Fruit fly (Drosophila melanogaster) whole organism, wandering third instar larva: ENCODE results near the gene CG9107.

Experiments used
- Abd-B ChIP-seq: fragments of >200 bp; optimal IDR thresholded peaks from 2 replicates; lab custom pipeline; 2017; ENCODE audit warnings: missing biosample characterization, missing genetic modification characterization
- CG32264 ChIP-seq: fragments of 200-800 bp; sonication (Bioruptor generic); optimal IDR thresholded peaks from 2 replicates; lab custom pipeline; 2016; ENCODE audit warnings: missing biosample characterization, missing genetic modification characterization
- CG9705 ChIP-seq: fragments of 200-800 bp; sonication (Bioruptor generic); optimal IDR thresholded peaks from 2 replicates; lab custom pipeline; 2018; ENCODE audit warnings: missing biosample characterization, mild to moderate bottlenecking, missing genetic modification characterization
- CrebA ChIP-seq: fragments of 200-800 bp; sonication (Bioruptor generic); optimal IDR thresholded peaks from 2 replicates; lab custom pipeline; 2016; ENCODE audit warnings: missing biosample characterization, mild to moderate bottlenecking, missing genetic modification characterization, borderline replicate concordance
- Dfd ChIP-seq: fragments of >200 bp; optimal IDR thresholded peaks from 2 replicates; lab custom pipeline; 2017; ENCODE audit warnings: missing biosample characterization, missing genetic modification characterization
- Dif ChIP-seq: fragments of 200-275, 200-300 bp; sonication (Bioruptor generic); optimal IDR thresholded peaks from 2 replicates; lab custom pipeline; 2018; ENCODE audit warnings: missing biosample characterization, missing genetic modification characterization; ENCODE audit not compliant: partially characterized antibody
- GATAd ChIP-seq: sonication (Bioruptor generic); optimal IDR thresholded peaks from 2 replicates; lab custom pipeline; 2016; ENCODE audit warnings: missing biosample characterization, missing genetic modification characterization
- HLH106 ChIP-seq: fragments of 200-800 bp; optimal IDR thresholded peaks from 3 replicates; lab custom pipeline; 2019; ENCODE audit warnings: missing biosample characterization, mild to moderate bottlenecking, missing genetic modification characterization, moderate library complexity
- Hnf4 ChIP-seq: fragments of 200-800 bp; sonication (Bioruptor generic); optimal IDR thresholded peaks from 2 replicates; lab custom pipeline; 2016; ENCODE audit warnings: missing biosample characterization, mild to moderate bottlenecking, missing genetic modification characterization
- Hr78 ChIP-seq: fragments of >200 bp; optimal IDR thresholded peaks from 2 replicates; lab custom pipeline; 2017; ENCODE audit warnings: missing biosample characterization, missing genetic modification characterization
- Hr83 ChIP-seq: fragments of 200-300 bp; sonication (Bioruptor generic); optimal IDR thresholded peaks from 2 replicates; lab custom pipeline; 2016; ENCODE audit warnings: missing biosample characterization, mild to moderate bottlenecking, missing genetic modification characterization, moderate library complexity; ENCODE audit not compliant: poor library complexity, severe bottlenecking
- Jra ChIP-seq: sonication (Bioruptor generic); optimal IDR thresholded peaks from 2 replicates; lab custom pipeline; 2016; ENCODE audit warnings: missing biosample characterization, missing genetic modification characterization
- Mio ChIP-seq: sonication (Bioruptor generic); optimal IDR thresholded peaks from 2 replicates; lab custom pipeline; 2016; ENCODE audit warnings: missing biosample characterization, missing genetic modification characterization
- Myc ChIP-seq: fragments of >200 bp; optimal IDR thresholded peaks from 2 replicates; lab custom pipeline; 2017
- N ChIP-seq: fragments of >200 bp; optimal IDR thresholded peaks from 2 replicates; lab custom pipeline; 2018; ENCODE audit warnings: missing biosample characterization, missing external identifiers, missing genetic modification characterization
- OdsH ChIP-seq: fragments of 200-800 bp; sonication (Bioruptor generic); optimal IDR thresholded peaks from 2 replicates; lab custom pipeline; 2016; ENCODE audit warnings: missing biosample characterization, mild to moderate bottlenecking, missing genetic modification characterization
- Rel ChIP-seq, 2 experiments: fragments of 200-800 bp; sonication (Bioruptor generic) in 1 of 2; optimal IDR thresholded peaks; 2 replicates in 1 of 2; 3 replicates in 1 of 2; lab custom pipeline; 2016 to 2019; ENCODE audit warnings: mild to moderate bottlenecking in 2 of 2, missing biosample characterization in 2 of 2, missing genetic modification characterization in 2 of 2, moderate library complexity in 1 of 2
- Sp1 ChIP-seq: fragments of 200-800 bp; sonication (Bioruptor generic); optimal IDR thresholded peaks from 3 replicates; lab custom pipeline; 2019; ENCODE audit warnings: missing biosample characterization, mild to moderate bottlenecking, missing genetic modification characterization, moderate library complexity
- Vsx2 ChIP-seq: fragments of 200-300, 225-300 bp; sonication (Bioruptor generic); optimal IDR thresholded peaks from 2 replicates; lab custom pipeline; 2018; ENCODE audit warnings: missing biosample characterization, missing genetic modification characterization; ENCODE audit not compliant: partially characterized antibody
- br ChIP-seq: fragments of 200-800 bp; sonication (Bioruptor generic); optimal IDR thresholded peaks from 2 replicates; lab custom pipeline; 2016; ENCODE audit warnings: missing biosample characterization, missing genetic modification characterization
- brk ChIP-seq: fragments of 200-800 bp; sonication (Bioruptor generic); optimal IDR thresholded peaks from 2 replicates; lab custom pipeline; 2016; ENCODE audit warnings: missing biosample characterization, mild to moderate bottlenecking, missing genetic modification characterization
- dl ChIP-seq, 2 experiments: fragments of 175-275, 200-275 bp in 1 of 2; fragments of 200-275 bp in 1 of 2; sonication (Bioruptor generic); optimal IDR thresholded peaks; lab custom pipeline; 2018; ENCODE audit warnings: mild to moderate bottlenecking in 2 of 2, missing biosample characterization in 2 of 2, missing genetic modification characterization in 2 of 2, moderate library complexity in 2 of 2; ENCODE audit not compliant: partially characterized antibody in 2 of 2, insufficient read depth in 1 of 2
- dmrt93B ChIP-seq: fragments of 200-800 bp; sonication (Bioruptor generic); optimal IDR thresholded peaks from 2 replicates; lab custom pipeline; 2018; ENCODE audit warnings: missing biosample characterization, mild to moderate bottlenecking, missing genetic modification characterization
- dsf ChIP-seq: sonication (Bioruptor generic); optimal IDR thresholded peaks from 2 replicates; lab custom pipeline; 2016; ENCODE audit warnings: missing biosample characterization, missing genetic modification characterization, borderline replicate concordance
- ey ChIP-seq: fragments of 200-800 bp; sonication (Bioruptor generic); optimal IDR thresholded peaks from 2 replicates; lab custom pipeline; 2016; ENCODE audit warnings: missing biosample characterization, missing genetic modification characterization
- foxo ChIP-seq, 2 experiments: fragments of 200-800 bp; sonication (Bioruptor generic); optimal IDR thresholded peaks; 2 replicates in 1 of 2; 3 replicates in 1 of 2; lab custom pipeline; 2016 to 2017; ENCODE audit warnings: missing biosample characterization in 2 of 2, missing genetic modification characterization in 2 of 2
- fru ChIP-seq: fragments of 200-800 bp; sonication (Bioruptor generic); optimal IDR thresholded peaks from 3 replicates; lab custom pipeline; 2016; ENCODE audit warnings: missing biosample characterization, mild to moderate bottlenecking, missing genetic modification characterization
- h ChIP-seq: fragments of 200-800 bp; sonication (Bioruptor generic); optimal IDR thresholded peaks from 3 replicates; lab custom pipeline; 2016; ENCODE audit warnings: missing biosample characterization, mild to moderate bottlenecking, missing genetic modification characterization
- jim ChIP-seq: fragments of 175-275, 200-325 bp; sonication (Bioruptor generic); optimal IDR thresholded peaks from 2 replicates; lab custom pipeline; 2016; ENCODE audit warnings: missing biosample characterization, mild to moderate bottlenecking, missing genetic modification characterization
- lola ChIP-seq: fragments of >200 bp; optimal IDR thresholded peaks from 2 replicates; lab custom pipeline; 2017; ENCODE audit warnings: missing biosample characterization, missing genetic modification characterization
- pan ChIP-seq: fragments of >200 bp; optimal IDR thresholded peaks from 2 replicates; lab custom pipeline; 2017
- psq ChIP-seq: fragments of 200-800 bp; sonication (Bioruptor generic); optimal IDR thresholded peaks from 3 replicates; lab custom pipeline; 2017; ENCODE audit warnings: missing biosample characterization, mild to moderate bottlenecking, missing genetic modification characterization, moderate library complexity
- rgr ChIP-seq: fragments of 200-800 bp; sonication (Bioruptor generic); optimal IDR thresholded peaks from 3 replicates; lab custom pipeline; 2016; ENCODE audit warnings: missing biosample characterization, mild to moderate bottlenecking, missing genetic modification characterization
- sage ChIP-seq: fragments of 200-800 bp; sonication (Bioruptor generic); optimal IDR thresholded peaks from 2 replicates; lab custom pipeline; 2016; ENCODE audit warnings: missing biosample characterization, mild to moderate bottlenecking, missing genetic modification characterization
- sv ChIP-seq: fragments of 200-800 bp; sonication (Bioruptor generic); optimal IDR thresholded peaks from 3 replicates; lab custom pipeline; 2016; ENCODE audit warnings: missing biosample characterization, missing genetic modification characterization
- tai ChIP-seq: sonication (Bioruptor generic); optimal IDR thresholded peaks from 2 replicates; lab custom pipeline; 2016; ENCODE audit warnings: missing biosample characterization, missing genetic modification characterization
- usp ChIP-seq: fragments of >200 bp; optimal IDR thresholded peaks from 2 replicates; lab custom pipeline; 2017; ENCODE audit warnings: missing biosample characterization, missing genetic modification characterization
- woc ChIP-seq: sonication (Bioruptor generic); optimal IDR thresholded peaks from 2 replicates; lab custom pipeline; 2016; ENCODE audit warnings: missing biosample characterization, mild to moderate bottlenecking, missing genetic modification characterization

The CG9107 gene

DNA sequence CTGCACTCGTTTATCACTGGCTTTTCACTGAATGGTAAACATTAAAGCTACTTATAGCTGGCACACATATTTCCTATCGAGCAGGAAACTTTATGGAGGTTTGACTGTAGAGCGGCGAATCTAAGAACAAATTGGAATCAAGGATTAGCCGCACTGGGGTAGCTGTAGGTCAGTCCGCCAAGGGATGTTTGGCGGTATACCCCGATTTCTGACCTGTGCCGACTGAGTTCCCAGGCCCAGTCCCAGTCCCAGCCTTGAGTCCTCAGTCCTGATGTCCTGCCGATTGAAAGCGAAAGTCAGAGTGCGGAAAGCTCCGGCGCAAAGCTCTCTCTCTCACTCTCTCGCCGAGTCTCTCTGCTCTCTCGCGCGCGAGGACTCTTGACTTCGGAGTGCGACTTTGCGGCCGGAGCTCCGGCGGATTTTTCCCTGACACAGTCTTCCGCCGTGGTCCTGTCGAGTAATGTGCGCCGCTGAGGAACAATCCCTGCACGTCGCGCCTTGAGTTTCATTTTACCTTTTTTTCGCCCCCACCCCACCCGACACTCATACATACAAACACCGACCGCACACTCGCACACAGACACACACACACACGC is 29.6 kb upstream of the CG9107 start, which contains the start of gene CG13995:
Gene CG13995 (plus strand): TSS at position 429 of the 596 bp plus-strand sequence.
- TF ChIP-seq Rel (GFP tag; optimal IDR thresholded peaks at IDR 0.05; lab: Kevin White, UChicago) (no peak), Rel (tag; optimal IDR thresholded peaks at IDR 0.05; lab: Kevin White, UChicago) (no peak), Dif (GFP tag; lab: Kevin White, UChicago) (peak; percentile 33)

DNA sequence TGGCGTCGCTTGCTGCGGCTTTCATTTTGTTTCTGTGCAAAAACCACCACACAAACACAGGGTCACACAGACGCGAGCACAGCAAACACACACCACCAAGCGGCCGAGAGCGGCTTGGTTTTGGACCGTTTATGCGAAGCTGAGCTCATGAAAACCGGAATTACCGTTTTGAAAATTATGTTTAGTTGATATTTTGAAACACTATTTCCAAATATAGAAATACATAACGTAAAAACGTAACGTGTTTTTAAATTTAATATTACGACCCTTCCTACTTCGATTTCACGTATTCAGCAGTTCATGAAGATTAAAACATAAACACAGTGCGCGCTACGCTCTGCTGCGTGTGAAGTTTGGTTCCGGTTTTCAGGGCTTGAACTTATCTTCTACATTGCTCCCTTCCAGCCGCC is 26.9 kb upstream of the CG9107 start:
- TF ChIP-seq Rel (GFP tag; optimal IDR thresholded peaks at IDR 0.05; lab: Kevin White, UChicago) (peak; percentile 87), Rel (tag; optimal IDR thresholded peaks at IDR 0.05; lab: Kevin White, UChicago) (peak; percentile 88), h (GFP tag; lab: Kevin White, UChicago) (peak; percentile 98), Hnf4 (GFP tag; lab: Kevin White, UChicago) (peak; percentile 94), usp (no peak), sv (GFP tag; lab: Kevin White, UChicago) (peak; percentile 97), woc (GFP tag; lab: Kevin White, UChicago) (peak; percentile 93), dmrt93B (GFP tag; lab: Kevin White, UChicago) (peak; percentile 75), brk (no peak), sage (peak; percentile 88), tai (GFP tag; lab: Kevin White, UChicago) (no peak), Vsx2 (no peak), pan (lab: Kevin White, UChicago) (no peak), dl (GFP tag; optimal IDR thresholded peaks at IDR 0.05; lab: Kevin White, UChicago; ENCODE audit: insufficient read depth in 1 of 2, partially characterized antibody in 2 of 2) (no peak), Myc (no peak), Abd-B (GFP tag; lab: Kevin White, UChicago) (no peak), Hr83 (GFP tag; lab: Kevin White, UChicago) (peak; percentile 57), fru (peak; percentile 98), ey (GFP tag; lab: Kevin White, UChicago) (peak; percentile 93), rgr (GFP tag; lab: Kevin White, UChicago) (peak; percentile 98), CrebA (GFP tag; lab: Kevin White, UChicago) (no peak), psq (GFP tag; lab: Kevin White, UChicago) (peak; percentile 90), Sp1 (GFP tag; lab: Kevin White, UChicago) (peak; percentile 97), Hr78 (no peak), GATAd (GFP tag; lab: Kevin White, UChicago) (no peak), CG32264 (GFP tag; lab: Kevin White, UChicago) (peak; percentile 90), Dif (GFP tag; lab: Kevin White, UChicago) (no peak), CG9705 (GFP tag; lab: Kevin White, UChicago) (peak; percentile 91), br (GFP tag; lab: Kevin White, UChicago) (peak; percentile 97), OdsH (GFP tag; lab: Kevin White, UChicago) (peak; percentile 96), dsf (GFP tag; lab: Kevin White, UChicago) (peak; percentile 76), foxo (GFP tag; optimal IDR thresholded peaks at IDR 0.05; lab: Kevin White, UChicago) (peak; percentile 92 to 95), jim (GFP tag; lab: Kevin White, UChicago) (no peak), Jra (peak; percentile 64), N (GFP tag; lab: Kevin White, UChicago) (no peak), Dfd (no peak), Mio (peak; percentile 53), lola (GFP tag; lab: Kevin White, UChicago) (no peak), HLH106 (peak; percentile 94)

DNA sequence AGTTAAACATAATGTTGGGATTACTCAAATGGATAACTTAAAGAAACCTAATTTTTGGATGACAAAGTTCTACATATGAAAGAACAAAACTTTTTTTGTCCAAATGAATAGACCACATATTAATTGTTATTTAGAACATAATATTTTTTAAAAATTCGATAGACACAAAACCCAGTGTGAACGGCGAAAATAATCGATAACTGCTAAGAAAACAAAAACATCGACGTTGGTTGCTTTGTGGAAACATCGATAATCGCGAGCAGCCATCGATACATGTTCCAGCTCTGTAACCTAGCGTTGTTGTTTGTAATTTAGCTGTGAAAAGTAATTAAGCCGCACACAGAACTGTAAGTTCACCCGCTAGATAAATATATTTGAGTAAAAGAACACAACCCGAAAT is 26.2 kb upstream of the CG9107 start, which contains the start of gene CG9135:
Gene CG9135 (plus strand): TSS at position 226 of the 400 bp plus-strand sequence.
- TF ChIP-seq sv (GFP tag; lab: Kevin White, UChicago) (no peak), HLH106 (peak; percentile 9), Jra (peak; percentile 29), Hr83 (GFP tag; lab: Kevin White, UChicago) (peak; percentile 46), Myc (no peak)
